Worm (Caenorhabditis elegans): ENCODE results near the gene unc-43.

- TF ChIP-seq ceh-8 (GFP tag; optimal IDR thresholded peaks at IDR 0.05): no peak
- TF ChIP-seq efl-3 (GFP tag; optimal IDR thresholded peaks at IDR 0.05): no peak
- no peak for TF ChIP-seq nhr-11 (tag; optimal IDR thresholded peaks at IDR 0.05)
- no peak for TF ChIP-seq blmp-1 (tag; optimal IDR thresholded peaks at IDR 0.05)
- no peak for TF ChIP-seq nhr-12 (tag; optimal IDR thresholded peaks at IDR 0.05)
- TF ChIP-seq mep-1 (tag; optimal IDR thresholded peaks at IDR 0.05): no peak
Measured at ce11 chrIV:10391827-10392226, 41.8 kb upstream of the unc-43 start, which contains the start of gene spe-26.
